Fruit fly (Drosophila melanogaster) whole organism, embryonic: ENCODE data around the gene Drsl4.

Experiments used
- Abd-B ChIP-seq: fragments of 200-800 bp; sonication (Bioruptor generic); optimal IDR thresholded peaks from 2 replicates; lab custom pipeline; 2018; ENCODE audit warnings: missing biosample characterization, mild to moderate bottlenecking, missing genetic modification characterization, moderate library complexity
- Ada2b ChIP-seq: fragments of 200-800 bp; sonication (Bioruptor generic); IDR thresholded peaks from 2 replicates; pipeline ENCODE4 v1.3.6; 2022; ENCODE audit warnings: missing biosample characterization, missing genetic modification characterization
- BEAF-32 ChIP-seq: fragments of 200-800 bp; sonication (Bioruptor generic); optimal IDR thresholded peaks from 3 replicates; lab custom pipeline; 2017; ENCODE audit warnings: missing biosample characterization, missing genetic modification characterization, mild to moderate bottlenecking, moderate library complexity, missing genetic modification reagents
- CG10543 ChIP-seq: fragments of 200-800 bp; sonication (Bioruptor generic); optimal IDR thresholded peaks from 3 replicates; lab custom pipeline; 2017; ENCODE audit warnings: missing biosample characterization, mild to moderate bottlenecking, missing genetic modification characterization, moderate library complexity
- CG10979 ChIP-seq: fragments of 200-800 bp; sonication (Bioruptor generic); optimal IDR thresholded peaks from 2 replicates; lab custom pipeline; 2018; ENCODE audit warnings: missing biosample characterization, mild to moderate bottlenecking, missing genetic modification characterization, moderate library complexity
- CG11504 ChIP-seq: fragments of 200-800 bp; sonication (Bioruptor generic); optimal IDR thresholded peaks from 3 replicates; lab custom pipeline; 2019; ENCODE audit warnings: missing biosample characterization, mild to moderate bottlenecking, missing genetic modification characterization, moderate library complexity
- CG13424 ChIP-seq: fragments of 200-800 bp; sonication (Bioruptor generic); optimal IDR thresholded peaks from 2 replicates; lab custom pipeline; 2019; ENCODE audit warnings: missing biosample characterization, mild to moderate bottlenecking, missing genetic modification characterization, moderate library complexity
- CG14050 ChIP-seq: fragments of 200-800 bp; sonication (Bioruptor generic); IDR thresholded peaks from 3 replicates; pipeline ENCODE4 v1.3.6; 2022; ENCODE audit warnings: missing biosample characterization, missing genetic modification characterization
- CG17361 ChIP-seq: fragments of 200-800 bp; sonication (Bioruptor generic); IDR thresholded peaks from 3 replicates; pipeline ENCODE4 v1.3.6; 2022; ENCODE audit warnings: missing biosample characterization, missing genetic modification characterization
- CG18262 ChIP-seq: fragments of 200-800 bp; optimal IDR thresholded peaks from 3 replicates; lab custom pipeline; 2019; ENCODE audit warnings: missing biosample characterization, mild to moderate bottlenecking, missing genetic modification characterization, moderate library complexity
- CG18476 ChIP-seq: fragments of 200-800 bp; sonication (Bioruptor generic); optimal IDR thresholded peaks from 2 replicates; lab custom pipeline; 2016; ENCODE audit warnings: missing biosample characterization, mild to moderate bottlenecking, missing genetic modification characterization
- CG2116 ChIP-seq: fragments of 200-800 bp; sonication (Bioruptor generic); optimal IDR thresholded peaks from 3 replicates; lab custom pipeline; 2018; ENCODE audit warnings: missing biosample characterization, mild to moderate bottlenecking, missing genetic modification characterization
- CG31441 ChIP-seq: fragments of 200-800 bp; sonication (Bioruptor generic); IDR thresholded peaks from 2 replicates; pipeline ENCODE4 v1.3.6; 2022; ENCODE audit warnings: missing biosample characterization, missing genetic modification characterization
- CG3407 ChIP-seq: fragments of 200-800 bp; sonication (Bioruptor generic); optimal IDR thresholded peaks from 2 replicates; lab custom pipeline; 2018; ENCODE audit warnings: missing biosample characterization, mild to moderate bottlenecking, missing genetic modification characterization
- CG34376 ChIP-seq: fragments of 200-800 bp; sonication (Bioruptor generic); optimal IDR thresholded peaks from 2 replicates; lab custom pipeline; 2018; ENCODE audit warnings: missing biosample characterization, mild to moderate bottlenecking, missing genetic modification characterization
- CG6813 ChIP-seq: fragments of 200-800 bp; sonication (Bioruptor generic); optimal IDR thresholded peaks from 2 replicates; lab custom pipeline; 2017; ENCODE audit warnings: missing biosample characterization, missing genetic modification characterization, mild to moderate bottlenecking, moderate library complexity, missing genetic modification reagents
- CG7271 ChIP-seq: fragments of 200-800 bp; sonication (Bioruptor generic); optimal IDR thresholded peaks from 2 replicates; lab custom pipeline; 2018; ENCODE audit warnings: missing biosample characterization, mild to moderate bottlenecking, missing genetic modification characterization, moderate library complexity
- CG7556 ChIP-seq: fragments of 200-800 bp; sonication (Bioruptor generic); optimal IDR thresholded peaks from 2 replicates; lab custom pipeline; 2017; ENCODE audit warnings: missing biosample characterization, mild to moderate bottlenecking, missing genetic modification characterization
- CG8765 ChIP-seq: fragments of 200-800 bp; sonication (Bioruptor generic); IDR thresholded peaks from 2 replicates; pipeline ENCODE4 v1.3.6; 2022; ENCODE audit warnings: missing biosample characterization, missing genetic modification characterization
- CTCF ChIP-seq: fragments of 200-800 bp; sonication (Bioruptor generic); optimal IDR thresholded peaks from 2 replicates; lab custom pipeline; 2017; ENCODE audit warnings: missing biosample characterization, mild to moderate bottlenecking, missing genetic modification characterization, moderate library complexity
- Deaf1 ChIP-seq: fragments of 200-800 bp; optimal IDR thresholded peaks from 3 replicates; lab custom pipeline; 2019; ENCODE audit warnings: missing biosample characterization, mild to moderate bottlenecking, missing genetic modification characterization, moderate library complexity
- Elba2 ChIP-seq: fragments of 200-800 bp; sonication (Bioruptor generic); optimal IDR thresholded peaks from 3 replicates; lab custom pipeline; 2016; ENCODE audit warnings: missing biosample characterization, missing genetic modification characterization
- Fer3 ChIP-seq: fragments of 200-800 bp; sonication (Bioruptor generic); optimal IDR thresholded peaks from 2 replicates; lab custom pipeline; 2018; ENCODE audit warnings: missing biosample characterization, mild to moderate bottlenecking, missing genetic modification characterization, moderate library complexity
- GATAe ChIP-seq: fragments of 200-800 bp; sonication (Bioruptor generic); conservative IDR thresholded peaks from 2 replicates; pipeline ENCODE4 v1.3.6; 2022; ENCODE audit warnings: missing biosample characterization, missing genetic modification characterization
- H15 ChIP-seq: fragments of 200-800 bp; sonication (Bioruptor generic); IDR thresholded peaks from 3 replicates; pipeline ENCODE4 v1.3.6; 2022; ENCODE audit warnings: missing biosample characterization, missing genetic modification characterization
- HHEX ChIP-seq: fragments of 200-800 bp; sonication (Bioruptor generic); optimal IDR thresholded peaks from 3 replicates; lab custom pipeline; 2017; ENCODE audit warnings: missing biosample characterization, mild to moderate bottlenecking, missing genetic modification characterization, missing genetic modification reagents
- HLH3B ChIP-seq: fragments of 200-800 bp; sonication (Bioruptor generic); IDR thresholded peaks from 2 replicates; pipeline ENCODE4 v1.3.6; 2022; ENCODE audit warnings: missing biosample characterization, missing genetic modification characterization
- Hey ChIP-seq: fragments of 200-800 bp; sonication (Bioruptor generic); optimal IDR thresholded peaks from 3 replicates; lab custom pipeline; 2018; ENCODE audit warnings: missing biosample characterization, mild to moderate bottlenecking, missing genetic modification characterization
- Lpt ChIP-seq: fragments of >200 bp; optimal IDR thresholded peaks from 2 replicates; lab custom pipeline; 2018; ENCODE audit warnings: missing biosample characterization, missing genetic modification characterization
- MESR4 ChIP-seq: fragments of 200-800 bp; sonication (Bioruptor generic); optimal IDR thresholded peaks from 2 replicates; lab custom pipeline; 2018; ENCODE audit warnings: missing biosample characterization, mild to moderate bottlenecking, missing genetic modification characterization, moderate library complexity
- Mes4 ChIP-seq: fragments of 200-800 bp; sonication (Bioruptor generic); optimal IDR thresholded peaks from 2 replicates; lab custom pipeline; 2016; ENCODE audit warnings: missing biosample characterization, missing genetic modification characterization
- NFAT ChIP-seq: fragments of 200-800 bp; sonication (Bioruptor generic); IDR thresholded peaks from 2 replicates; pipeline ENCODE4 v1.3.6; 2022; ENCODE audit warnings: missing biosample characterization, missing genetic modification characterization
- Sry-β ChIP-seq: fragments of 200-800 bp; sonication (Bioruptor generic); optimal IDR thresholded peaks from 2 replicates; lab custom pipeline; 2018; ENCODE audit warnings: missing biosample characterization, mild to moderate bottlenecking, missing genetic modification characterization, moderate library complexity
- TFAM ChIP-seq: fragments of 200-800 bp; sonication (Bioruptor generic); optimal IDR thresholded peaks from 2 replicates; lab custom pipeline; 2017; ENCODE audit warnings: missing biosample characterization, missing genetic modification characterization, inconsistent platforms
- Tbp ChIP-seq: fragments of >200 bp; optimal IDR thresholded peaks from 2 replicates; lab custom pipeline; 2018; ENCODE audit warnings: missing biosample characterization, missing genetic modification characterization
- az2 ChIP-seq: fragments of 200-800 bp; sonication (Bioruptor generic); optimal IDR thresholded peaks from 3 replicates; lab custom pipeline; 2016; ENCODE audit warnings: missing biosample characterization, missing genetic modification characterization
- btn ChIP-seq: fragments of 200-800 bp; sonication (Bioruptor generic); optimal IDR thresholded peaks from 2 replicates; lab custom pipeline; 2016; ENCODE audit warnings: missing biosample characterization, missing genetic modification characterization
- da ChIP-seq: fragments of 200-800 bp; sonication (Bioruptor generic); optimal IDR thresholded peaks from 2 replicates; lab custom pipeline; 2016; ENCODE audit warnings: missing biosample characterization, missing genetic modification characterization
- ems ChIP-seq: fragments of 200-800 bp; sonication (Bioruptor generic); optimal IDR thresholded peaks from 3 replicates; lab custom pipeline; 2016; ENCODE audit warnings: missing biosample characterization, missing genetic modification characterization
- ewg ChIP-seq: fragments of 200-800 bp; sonication (Bioruptor generic); optimal IDR thresholded peaks from 3 replicates; lab custom pipeline; 2017; ENCODE audit warnings: mild to moderate bottlenecking, missing biosample characterization, missing genetic modification reagents, missing genetic modification characterization
- gcm ChIP-seq: fragments of 200-800 bp; sonication (Bioruptor generic); optimal IDR thresholded peaks from 2 replicates; lab custom pipeline; 2019; ENCODE audit warnings: missing biosample characterization, mild to moderate bottlenecking, missing genetic modification characterization, moderate library complexity
- h ChIP-seq: fragments of >200 bp; optimal IDR thresholded peaks from 2 replicates; lab custom pipeline; 2017
- lola ChIP-seq, 3 experiments: fragments of >200 bp in 2 of 3; fragments of 200-800 bp in 1 of 3; sonication (Bioruptor generic) in 1 of 3; optimal IDR thresholded peaks; 2 replicates each; lab custom pipeline; 2017 to 2019; ENCODE audit warnings: missing biosample characterization in 3 of 3, missing genetic modification characterization in 3 of 3, mild to moderate bottlenecking in 1 of 3, moderate library complexity in 1 of 3
- pan ChIP-seq, 4 experiments: fragments of >200 bp in 3 of 4; fragments of 200-800 bp in 1 of 4; sonication (Bioruptor generic) in 1 of 4; optimal IDR thresholded peaks in 3 of 4; IDR thresholded peaks in 1 of 4; 2 replicates each; pipeline versions ENCODE4 v1.3.6 to Lab custom; 2017 to 2022; ENCODE audit warnings: missing biosample characterization in 2 of 4, missing genetic modification characterization in 2 of 4, mixed read lengths in 1 of 4
- psq ChIP-seq: fragments of 200-800 bp; sonication (Bioruptor generic); optimal IDR thresholded peaks from 2 replicates; lab custom pipeline; 2017; ENCODE audit warnings: missing biosample characterization, missing genetic modification characterization
- salm ChIP-seq: fragments of 200-800 bp; sonication (Bioruptor generic); optimal IDR thresholded peaks from 2 replicates; lab custom pipeline; 2018; ENCODE audit warnings: missing biosample characterization, mild to moderate bottlenecking, missing genetic modification characterization
- sens-2 ChIP-seq: fragments of 200-800 bp; sonication (Bioruptor generic); IDR thresholded peaks from 2 replicates; pipeline ENCODE4 v1.3.6; 2022; ENCODE audit warnings: missing biosample characterization, missing genetic modification characterization
- slbo ChIP-seq: fragments of 200-800 bp; sonication (Bioruptor generic); IDR thresholded peaks from 2 replicates; pipeline ENCODE4 v1.3.6; 2022; ENCODE audit warnings: missing biosample characterization, missing genetic modification characterization
- stwl ChIP-seq: fragments of 200-800 bp; sonication (Bioruptor generic); optimal IDR thresholded peaks from 3 replicates; lab custom pipeline; 2018; ENCODE audit warnings: missing biosample characterization, mild to moderate bottlenecking, missing genetic modification characterization, moderate library complexity
- trem ChIP-seq: fragments of 200-800 bp; optimal IDR thresholded peaks from 3 replicates; lab custom pipeline; 2019; ENCODE audit warnings: missing biosample characterization, mild to moderate bottlenecking, missing genetic modification characterization, moderate library complexity
- zf30C ChIP-seq: fragments of 200-800 bp; sonication (Bioruptor generic); optimal IDR thresholded peaks from 3 replicates; lab custom pipeline; 2018; ENCODE audit warnings: missing biosample characterization, mild to moderate bottlenecking, missing genetic modification characterization

The Drsl4 gene

DNA sequence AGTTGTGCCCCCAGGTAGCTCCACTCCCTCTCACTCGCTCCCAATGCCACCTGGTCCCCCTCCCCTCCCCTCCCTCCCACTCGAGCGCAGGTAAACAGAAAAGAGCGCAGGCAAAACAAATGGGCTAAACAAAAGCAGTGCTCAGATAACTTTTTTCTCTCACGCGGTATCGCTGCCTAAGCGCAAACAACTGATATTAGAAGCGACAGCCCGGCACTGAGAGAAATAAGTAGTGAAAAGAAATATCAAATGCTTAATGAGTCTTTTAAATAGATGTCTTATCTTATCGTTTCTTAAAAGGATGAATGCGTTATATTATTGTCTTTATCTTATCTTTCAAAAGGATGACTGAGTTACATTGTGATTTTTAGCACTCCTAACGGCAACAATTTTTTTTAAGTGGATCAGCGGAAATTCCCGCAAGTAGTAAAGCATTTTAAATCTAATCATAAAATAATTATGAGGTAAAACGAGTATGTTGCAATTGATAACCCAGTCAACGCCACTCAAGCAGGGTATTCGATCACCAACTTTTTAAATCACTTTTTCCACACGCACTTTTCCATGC is 14.2 kb upstream of the Drsl4 start (continued):
- TF ChIP-seq HHEX (GFP tag; lab: Kevin White, UChicago) (peak; percentile 89), HLH3B (GFP tag; lab: Robert Waterston, UW) (peak; percentile 90), zf30C (GFP tag; lab: Kevin White, UChicago) (peak; percentile 89), Lpt (GFP tag; lab: Kevin White, UChicago) (no peak), da (peak; percentile 60), Deaf1 (tag; lab: Kevin White, UChicago) (peak; percentile 77), H15 (peak; percentile 86), CG18262 (peak; percentile 94), gcm (GFP tag; lab: Kevin White, UChicago) (peak; percentile 93), Abd-B (GFP tag; lab: Kevin White, UChicago) (peak; percentile 85), Mes4 (peak; percentile 85), Hey (tag; lab: Kevin White, UChicago) (peak; percentile 43), Ada2b (GFP tag; lab: Robert Waterston, UW) (peak; percentile 89), btn (GFP tag; lab: Kevin White, UChicago) (peak; percentile 74), salm (tag; lab: Kevin White, UChicago) (peak; percentile 91), CG14050 (GFP tag; lab: Robert Waterston, UW) (peak; percentile 84), CG31441 (peak; percentile 95), CG7271 (peak; percentile 62), CG11504 (peak; percentile 95), CG17361 (GFP tag; lab: Robert Waterston, UW) (peak; percentile 94), CG10979 (peak; percentile 92), psq (GFP tag; lab: Kevin White, UChicago) (peak; percentile 60), CG3407 (GFP tag; lab: Kevin White, UChicago) (peak; percentile 85), ewg (GFP tag; lab: Kevin White, UChicago) (peak; percentile 81), CG7556 (GFP tag; lab: Kevin White, UChicago) (peak; percentile 92), trem (tag; lab: Kevin White, UChicago) (peak; percentile 87), CG6813 (GFP tag; lab: Kevin White, UChicago) (peak; percentile 89), BEAF-32 (GFP tag; lab: Kevin White, UChicago) (no peak), slbo (GFP tag; lab: Robert Waterston, UW) (peak; percentile 90), CG18476 (peak; percentile 83), stwl (tag; lab: Kevin White, UChicago) (no peak), lola (GFP tag; optimal IDR thresholded peaks at IDR 0.05; lab: Kevin White, UChicago) (peak in 1 of 3 experiments; percentile 83), CTCF (GFP tag; lab: Kevin White, UChicago) (peak; percentile 60), Tbp (GFP tag; lab: Kevin White, UChicago) (no peak), NFAT (GFP tag; lab: Robert Waterston, UW) (peak; percentile 80), sens-2 (GFP tag; lab: Robert Waterston, UW) (peak; percentile 90), CG34376 (peak; percentile 87), CG13424 (tag; lab: Kevin White, UChicago) (peak; percentile 94), GATAe (GFP tag; lab: Robert Waterston, UW) (peak; percentile 96), Sry-β (GFP tag; lab: Kevin White, UChicago) (peak; percentile 28), h (lab: Kevin White, UChicago) (no peak)

DNA sequence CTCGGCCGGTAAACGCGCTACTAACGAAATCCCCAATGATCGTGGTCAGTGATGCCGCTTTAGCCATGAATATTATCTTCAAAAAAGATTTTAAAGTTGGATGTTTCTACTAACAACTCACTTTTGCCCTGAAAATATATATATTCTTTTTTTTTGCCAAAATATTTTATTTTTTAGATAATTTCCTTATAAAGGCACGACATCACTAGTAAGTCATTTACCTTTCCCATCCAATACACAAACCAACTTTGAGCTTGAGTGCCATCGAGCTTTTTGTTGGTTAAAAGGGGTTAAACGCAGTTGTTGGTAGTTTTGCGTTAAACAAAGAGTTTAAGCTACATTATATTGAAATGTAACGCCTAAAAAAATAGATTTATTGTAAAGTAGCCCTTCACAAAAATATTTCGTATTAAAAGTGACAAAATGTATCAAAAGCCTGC is 12.3 kb upstream of the Drsl4 start, which contains the start of gene CG14968:
Gene CG14968 (minus strand): TSS at position 26 of the 440 bp plus-strand sequence.
- TF ChIP-seq pan (optimal IDR thresholded peaks at IDR 0.05; lab: Kevin White, UChicago) = no peak
- peak in 1 of 2 experiments; percentile 98 for TF ChIP-seq pan (GFP tag; optimal IDR thresholded peaks at IDR 0.05 in 1 of 2, IDR thresholded peaks at IDR 0.05 in 1 of 2)
- TF ChIP-seq Fer3 (tag; lab: Kevin White, UChicago) = peak; percentile 97
- peak; percentile 92 for TF ChIP-seq az2 (GFP tag; lab: Kevin White, UChicago)
- TF ChIP-seq CG3407 (GFP tag; lab: Kevin White, UChicago) = peak; percentile 75
- peak; percentile 88 for TF ChIP-seq CG8765 (GFP tag; lab: Robert Waterston, UW)
- TF ChIP-seq MESR4 (GFP tag; lab: Kevin White, UChicago) = no peak
- TF ChIP-seq ems (GFP tag; lab: Kevin White, UChicago) = peak; percentile 91
- peak; percentile 75 for TF ChIP-seq CG10543
- TF ChIP-seq TFAM = peak; percentile 74
- no peak for TF ChIP-seq Elba2 (GFP tag; lab: Kevin White, UChicago)
- no peak for TF ChIP-seq CG2116 (GFP tag; lab: Kevin White, UChicago)
- TF ChIP-seq Ada2b (GFP tag; lab: Robert Waterston, UW) = peak; percentile 95
